Worm (Caenorhabditis elegans) whole organism, midembryonic: ENCODE measurements around the gene Y38E10A.8.
"Not testable (repeated sequence)": the region's sequence is repeated elsewhere in the genome, so short reads cannot be mapped to it uniquely, and the experiment has no call there.

ENCODE experiments used
- T22C8.4 ChIP-seq: fragments of 200-800 bp; sonication (Bioruptor generic); IDR thresholded peaks from 2 replicates; pipeline ENCODE4 v1.3.6; 2022; ENCODE audit warnings: missing genetic modification characterization, missing compliant biosample characterization
- cog-1 ChIP-seq: sonication (generic microtip); optimal IDR thresholded peaks from 2 replicates; lab custom pipeline; 2016; ENCODE audit warnings: missing genetic modification characterization, missing compliant biosample characterization
- flt-1 ChIP-seq: fragments of 200-800 bp; sonication (Bioruptor generic); IDR thresholded peaks from 2 replicates; pipeline ENCODE4 v1.3.6; 2022; ENCODE audit warnings: missing genetic modification characterization, missing compliant biosample characterization
- klf-2 ChIP-seq: fragments of 200-800 bp; sonication (Bioruptor generic); conservative IDR thresholded peaks from 2 replicates; pipeline ENCODE4 v1.3.6; 2022; ENCODE audit warnings: missing genetic modification reagents, missing genetic modification characterization, missing compliant biosample characterization
- med-1 ChIP-seq: sonication (generic microtip); optimal IDR thresholded peaks from 2 replicates; lab custom pipeline; 2017; ENCODE audit warnings: missing genetic modification characterization, mild to moderate bottlenecking, missing compliant biosample characterization, antibody characterized with exemption, missing genetic modification reagents; ENCODE audit not compliant: insufficient read depth
- ref-1 ChIP-seq: fragments of 200-800 bp; sonication (Bioruptor generic); conservative IDR thresholded peaks from 2 replicates; pipeline ENCODE4 v1.3.6; 2022; ENCODE audit warnings: missing genetic modification reagents, missing genetic modification characterization, missing compliant biosample characterization
- tab-1 ChIP-seq: fragments of 200-800 bp; sonication (Bioruptor generic); IDR thresholded peaks from 2 replicates; pipeline ENCODE4 v1.3.6; 2022; ENCODE audit warnings: missing genetic modification characterization, missing compliant biosample characterization
- ztf-23 ChIP-seq: fragments of 200-800 bp; sonication (Bioruptor generic); IDR thresholded peaks from 2 replicates; pipeline ENCODE4 v1.3.6; 2022; ENCODE audit warnings: missing genetic modification reagents, missing genetic modification characterization, missing compliant biosample characterization
- ztf-29 ChIP-seq: fragments of 200-800 bp; sonication (Bioruptor generic); IDR thresholded peaks from 2 replicates; pipeline ENCODE4 v1.3.6; 2022; ENCODE audit warnings: missing genetic modification reagents, missing genetic modification characterization, missing compliant biosample characterization

Gene Y38E10A.8

DNA sequence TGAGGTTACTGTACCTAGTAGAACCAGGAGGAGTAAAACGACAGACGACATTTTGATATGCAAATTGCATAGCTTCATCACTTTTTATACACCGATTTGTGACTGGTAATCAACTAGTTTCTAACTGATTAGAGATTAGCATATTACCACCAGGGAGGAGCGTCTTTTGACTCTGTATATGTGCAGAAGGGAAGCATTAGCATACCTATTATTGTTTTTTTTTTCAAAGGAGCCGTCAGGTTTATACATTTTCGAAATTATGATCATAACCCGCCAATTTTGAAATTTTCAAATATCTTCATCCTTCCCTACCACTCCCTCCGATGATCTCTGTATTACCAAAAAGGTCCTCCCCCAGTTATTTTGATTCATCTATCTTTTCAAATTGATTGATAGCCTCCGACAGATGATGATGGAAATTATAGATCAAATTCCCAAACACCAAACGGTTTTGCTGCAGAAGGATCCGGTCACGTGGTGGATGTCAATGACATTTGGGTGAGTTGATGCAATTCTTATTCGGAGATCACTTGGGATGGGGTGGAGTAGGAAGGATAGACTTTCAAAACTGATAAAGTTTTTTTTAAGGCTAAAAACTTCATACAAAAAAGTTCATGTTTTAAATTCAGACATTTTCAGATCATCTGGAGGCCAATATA lies 15.0 kb downstream of the Y38E10A.8 start, which contains the start of gene nspe-8:
Gene nspe-8 (minus strand): TSS at position 51 of the 659 bp plus-strand sequence.
- TF ChIP-seq flt-1: no peak
- TF ChIP-seq med-1 (GFP tag; lab: Kevin White, UChicago): no peak
- no peak for TF ChIP-seq cog-1 (tag; lab: Kevin White, UChicago)
- TF ChIP-seq ztf-29 (GFP tag; lab: Robert Waterston, UW): no peak
- no peak for TF ChIP-seq T22C8.4
- no peak for TF ChIP-seq klf-2
- TF ChIP-seq ref-1 (GFP tag; lab: Robert Waterston, UW): no peak
- no peak for TF ChIP-seq ztf-23 (GFP tag; lab: Robert Waterston, UW)
- no peak for TF ChIP-seq tab-1 (GFP tag; lab: Robert Waterston, UW)

DNA sequence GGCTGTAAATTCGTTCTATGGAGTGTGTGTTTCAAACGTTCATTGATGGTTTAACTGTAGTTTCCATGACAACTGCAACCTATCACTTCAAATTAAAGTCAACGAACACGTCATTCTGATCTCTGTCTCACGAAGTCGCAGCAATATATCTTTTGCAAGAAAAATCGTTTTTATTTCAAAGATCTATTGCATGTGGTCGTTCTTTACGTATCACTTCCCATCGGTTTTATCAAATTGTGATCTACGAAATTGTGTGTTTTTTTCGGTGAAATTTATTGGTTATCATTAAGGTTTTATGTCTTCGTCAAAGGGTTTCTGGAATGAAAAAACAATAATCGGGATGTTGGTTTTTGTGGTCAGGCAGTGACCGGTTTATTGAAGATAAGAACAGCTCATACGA lies 15.8 kb downstream of the Y38E10A.8 start:
- TF ChIP-seq ztf-23 (GFP tag; lab: Robert Waterston, UW): no peak
- TF ChIP-seq med-1 (GFP tag; lab: Kevin White, UChicago): no peak
- no peak for TF ChIP-seq klf-2
- TF ChIP-seq tab-1 (GFP tag; lab: Robert Waterston, UW): no peak
- no peak for TF ChIP-seq ztf-29 (GFP tag; lab: Robert Waterston, UW)
- no peak for TF ChIP-seq ref-1 (GFP tag; lab: Robert Waterston, UW)
- TF ChIP-seq T22C8.4: no peak
- no peak for TF ChIP-seq cog-1 (tag; lab: Kevin White, UChicago)
- no peak for TF ChIP-seq flt-1

DNA sequence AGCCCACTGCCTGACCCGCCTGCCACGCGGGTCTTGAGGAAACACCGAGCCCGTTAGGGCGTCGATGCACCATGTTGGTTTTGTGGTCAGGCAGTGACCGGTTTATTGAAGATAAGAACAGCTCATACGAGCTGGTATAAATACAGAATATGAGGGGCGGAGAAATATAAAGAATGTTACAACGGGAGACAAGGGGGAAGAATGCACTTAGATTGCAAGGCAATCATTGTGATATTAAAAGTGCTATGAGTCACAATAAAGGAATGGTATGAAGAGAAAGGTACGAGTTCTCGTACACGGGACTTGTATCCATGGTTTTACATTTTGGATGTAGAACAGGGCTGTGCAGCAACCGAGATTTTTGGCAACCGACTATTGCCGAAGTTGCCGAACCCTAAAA lies 17.4 kb downstream of the Y38E10A.8 start, which contains the start of gene Y38E10A.14:
Gene Y38E10A.14 (minus strand): TSS at position 101 of the 400 bp plus-strand sequence.
- not testable (repeated sequence) for TF ChIP-seq tab-1 (GFP tag; lab: Robert Waterston, UW); klf-2; ztf-29 (GFP tag; lab: Robert Waterston, UW)

DNA sequence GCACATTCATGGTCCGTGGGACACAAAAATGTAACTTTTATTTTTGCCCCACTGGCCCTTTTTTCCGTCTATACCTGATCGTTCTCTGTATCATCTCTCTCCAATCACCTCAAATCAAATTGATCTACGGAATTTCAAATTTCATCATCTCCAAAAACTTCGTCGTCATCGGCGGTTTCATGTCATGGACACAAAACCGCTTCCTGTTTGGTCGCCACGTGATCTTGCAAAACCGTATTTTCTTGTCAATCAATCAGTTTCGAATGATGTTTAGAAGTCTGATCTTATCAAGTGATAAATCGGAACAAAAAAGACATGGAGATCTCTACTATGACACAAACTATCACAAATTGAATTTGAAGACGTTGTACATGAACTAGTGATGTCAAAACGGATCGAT lies 18.7 kb downstream of the Y38E10A.8 start:
- TF ChIP-seq flt-1 (no peak), cog-1 (tag; lab: Kevin White, UChicago) (no peak), ztf-29 (GFP tag; lab: Robert Waterston, UW) (no peak), med-1 (GFP tag; lab: Kevin White, UChicago) (no peak), T22C8.4 (no peak), tab-1 (GFP tag; lab: Robert Waterston, UW) (no peak), klf-2 (no peak), ref-1 (GFP tag; lab: Robert Waterston, UW) (no peak), ztf-23 (GFP tag; lab: Robert Waterston, UW) (no peak)

DNA sequence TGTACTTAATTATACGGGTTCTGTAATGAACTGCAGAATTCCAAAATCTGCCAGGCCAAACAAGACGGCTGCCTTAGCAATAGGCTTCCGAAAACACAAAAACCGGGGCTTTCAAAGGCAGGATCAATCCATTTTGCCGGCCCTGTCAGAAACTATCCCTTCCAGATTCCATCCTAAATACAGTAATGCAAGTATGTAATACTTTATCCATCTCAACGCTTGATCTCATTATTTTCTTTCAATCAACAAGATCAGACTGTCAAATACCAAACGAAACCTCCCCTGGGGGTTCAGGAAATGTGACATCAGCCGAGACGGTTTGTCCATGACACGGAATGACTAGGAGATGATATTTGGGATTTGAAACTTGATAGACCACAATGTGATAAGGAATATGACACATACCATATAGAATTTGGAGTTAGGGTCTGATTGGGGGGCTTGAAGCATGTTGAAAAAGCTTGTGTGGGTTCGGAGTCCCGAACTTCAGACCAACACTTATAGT lies 19.2 kb downstream of the Y38E10A.8 start:
- TF ChIP-seq ztf-23 (GFP tag; lab: Robert Waterston, UW) (no peak), T22C8.4 (no peak)

DNA sequence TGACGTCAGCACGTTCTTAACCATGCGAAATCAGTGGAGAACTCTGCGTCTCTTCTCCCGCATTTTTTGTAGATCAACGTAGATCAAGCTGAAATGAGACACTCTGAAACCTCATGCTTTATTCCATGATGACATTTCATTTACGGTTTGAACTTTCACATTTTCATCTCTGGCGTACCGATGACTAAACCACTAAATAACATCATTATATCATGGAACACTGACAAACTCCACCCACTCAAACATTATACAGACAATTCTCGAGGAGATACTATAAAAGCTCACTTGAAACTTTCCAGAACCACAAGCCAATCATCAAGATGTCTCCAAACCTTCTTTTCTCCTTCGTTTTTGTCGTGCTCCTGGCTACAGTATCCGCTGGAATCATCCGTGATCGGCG lies 19.9 kb downstream of the Y38E10A.8 start, which contains the start of gene nspe-7:
Gene nspe-7 (plus strand): TSS at position 301 of the 400 bp plus-strand sequence.
- no peak for TF ChIP-seq med-1 (GFP tag; lab: Kevin White, UChicago)
- no peak for TF ChIP-seq T22C8.4
- no peak for TF ChIP-seq flt-1
- TF ChIP-seq tab-1 (GFP tag; lab: Robert Waterston, UW): no peak
- no peak for TF ChIP-seq klf-2

- TF ChIP-seq tab-1 (GFP tag; lab: Robert Waterston, UW) (no peak), cog-1 (tag; lab: Kevin White, UChicago) (no peak), klf-2 (no peak), med-1 (GFP tag; lab: Kevin White, UChicago) (no peak), ref-1 (GFP tag; lab: Robert Waterston, UW) (no peak)
Observed at ce11 chrII:12628566-12628965, 21.6 kb downstream of the Y38E10A.8 start, which contains the start of gene nspe-5. Gene nspe-5, plus strand, starts transcription at chrII:12628866.

DNA sequence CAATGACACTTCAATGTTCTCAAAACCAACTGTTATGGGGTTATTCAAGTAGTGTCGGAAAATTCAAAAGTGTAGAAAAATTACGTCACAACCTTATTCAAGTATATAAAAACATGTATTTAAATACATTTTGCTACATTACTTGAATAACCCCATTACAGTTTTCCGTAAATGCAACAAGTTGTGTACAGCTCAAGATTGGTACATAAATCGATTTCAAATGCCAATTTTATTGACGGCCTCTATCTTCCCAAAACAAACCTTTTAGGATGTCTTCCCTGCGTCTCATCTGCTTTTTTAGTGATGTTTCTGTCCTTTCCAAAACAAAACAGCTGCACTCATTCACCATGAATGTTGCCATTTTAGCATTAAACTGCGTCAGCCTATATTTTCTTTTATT lies 22.4 kb downstream of the Y38E10A.8 start, which contains the start of gene Y38E10A.28:
Gene Y38E10A.28 (plus strand): TSS at position 301 of the 400 bp plus-strand sequence.
- TF ChIP-seq ref-1 (GFP tag; lab: Robert Waterston, UW) (no peak), med-1 (GFP tag; lab: Kevin White, UChicago) (no peak), T22C8.4 (no peak), cog-1 (tag; lab: Kevin White, UChicago) (no peak), ztf-29 (GFP tag; lab: Robert Waterston, UW) (no peak), flt-1 (no peak), tab-1 (GFP tag; lab: Robert Waterston, UW) (no peak), klf-2 (no peak), ztf-23 (GFP tag; lab: Robert Waterston, UW) (no peak)

DNA sequence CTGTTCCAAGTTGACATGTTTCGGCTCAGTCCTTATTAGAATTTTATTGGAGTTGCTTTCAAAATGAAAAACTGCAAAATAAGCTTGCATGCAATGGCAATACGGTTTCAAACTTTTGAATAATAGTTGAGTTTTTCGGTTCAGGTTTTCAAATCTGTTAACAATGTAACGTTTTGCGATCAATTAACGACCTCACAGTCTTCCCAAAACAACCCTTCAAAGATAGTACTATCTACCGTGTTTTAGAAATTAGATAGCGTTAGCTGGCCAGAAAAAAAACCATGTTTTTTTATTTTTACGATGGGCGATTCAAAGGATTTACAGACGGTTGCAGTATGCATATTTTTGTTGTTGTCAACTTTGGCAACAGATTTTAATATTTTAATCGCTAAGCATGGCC lies 23.9 kb downstream of the Y38E10A.8 start, which contains the start of gene Y38E10A.34:
Gene Y38E10A.34 (plus strand): TSS at position 301 of the 400 bp plus-strand sequence.
- TF ChIP-seq med-1 (GFP tag; lab: Kevin White, UChicago): no peak
- TF ChIP-seq flt-1: no peak
- no peak for TF ChIP-seq ztf-29 (GFP tag; lab: Robert Waterston, UW)
- TF ChIP-seq T22C8.4: no peak
- TF ChIP-seq tab-1 (GFP tag; lab: Robert Waterston, UW): no peak
- no peak for TF ChIP-seq ztf-23 (GFP tag; lab: Robert Waterston, UW)
- no peak for TF ChIP-seq klf-2
- TF ChIP-seq ref-1 (GFP tag; lab: Robert Waterston, UW): no peak

- TF ChIP-seq T22C8.4 (no peak), ztf-29 (GFP tag; lab: Robert Waterston, UW) (no peak), cog-1 (tag; lab: Kevin White, UChicago) (no peak), klf-2 (no peak), med-1 (GFP tag; lab: Kevin White, UChicago) (no peak), flt-1 (no peak), tab-1 (GFP tag; lab: Robert Waterston, UW) (no peak), ref-1 (GFP tag; lab: Robert Waterston, UW) (no peak), ztf-23 (GFP tag; lab: Robert Waterston, UW) (no peak)
Observed at ce11 chrII:12634749-12635318, 27.8 kb downstream of the Y38E10A.8 start, which contains the start of gene Y38E10A.17. Gene Y38E10A.17, minus strand, starts transcription at chrII:12634799.
